Worm (Caenorhabditis elegans): ENCODE measurements around the gene Y32G9A.3.

DNA sequence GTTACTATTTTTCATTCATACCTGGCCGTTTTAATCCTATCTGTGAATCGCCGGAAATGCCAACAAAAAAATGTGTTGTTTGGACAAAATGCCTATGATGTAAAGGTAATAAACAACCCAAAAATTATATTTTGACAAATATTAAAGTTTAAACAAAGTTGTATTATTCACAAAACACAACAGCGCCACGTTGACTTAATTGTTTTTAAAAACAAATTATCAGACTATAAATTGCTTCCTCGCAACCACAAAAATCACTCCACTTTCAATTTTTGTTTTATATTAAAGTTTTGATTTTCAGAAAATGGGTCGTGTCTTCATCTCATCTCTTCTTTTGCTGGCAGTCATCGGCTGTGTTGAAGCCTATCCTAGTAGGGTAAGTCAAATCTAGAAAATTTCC is 3.9 kb upstream of the Y32G9A.3 start, which contains the start of gene Y32G9A.5:
- TF ChIP-seq F57C9.4 (tag; optimal IDR thresholded peaks at IDR 0.05) (no peak), dox-1 (GFP tag; IDR thresholded peaks at IDR 0.05) (no peak), unc-62 (GFP tag; optimal IDR thresholded peaks at IDR 0.05) (no peak), ama-1 (optimal IDR thresholded peaks at IDR 0.05) (no peak), ama-1 (GFP tag; optimal IDR thresholded peaks at IDR 0.05) (no peak), F49E8.2 (tag; optimal IDR thresholded peaks at IDR 0.05; ENCODE audit: insufficient read depth) (no peak), somi-1 (GFP tag; optimal IDR thresholded peaks at IDR 0.05) (no peak), ets-4 (GFP tag; optimal IDR thresholded peaks at IDR 0.05) (no peak), snpc-4 (GFP tag; optimal IDR thresholded peaks at IDR 0.05) (no peak), snpc-4 (tag; optimal IDR thresholded peaks at IDR 0.05) (no peak), F33H1.4 (GFP tag; IDR thresholded peaks at IDR 0.05) (no peak), ceh-79 (tag; optimal IDR thresholded peaks at IDR 0.05) (no peak), pha-4 (tag; optimal IDR thresholded peaks at IDR 0.05) (no peak), ceh-40 (GFP tag; IDR thresholded peaks at IDR 0.05) (no peak), F55B11.4 (tag; optimal IDR thresholded peaks at IDR 0.05; ENCODE audit: borderline replicate concordance, insufficient read depth) (no peak)

Data from whole organism, young adult.